Worm (Caenorhabditis elegans): Measurements from ENCODE around the gene Y37H2A.13.
"Not testable (repeated sequence)": the region's sequence is repeated elsewhere in the genome, so short reads cannot be mapped to it uniquely, and the experiment has no call there.

The Y37H2A.13 gene

DNA sequence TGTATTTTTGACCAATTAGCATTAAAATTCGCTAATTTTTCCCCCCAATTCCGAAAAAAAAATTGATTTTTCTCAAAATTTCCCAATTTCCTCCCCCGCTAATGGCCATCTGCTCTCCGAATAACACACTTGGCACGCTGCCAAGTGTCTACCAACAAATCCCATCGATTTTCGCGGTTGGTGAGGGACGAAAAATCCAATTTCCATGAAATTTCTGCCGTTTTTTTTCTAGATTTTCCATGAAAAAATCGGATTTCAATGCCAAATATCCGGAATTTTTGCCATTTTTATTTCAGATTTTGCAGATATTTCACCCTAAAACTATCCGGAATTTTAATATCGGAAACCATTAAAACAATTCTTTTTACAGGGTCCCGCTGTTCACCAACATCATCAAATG lies 33.2 kb upstream of the Y37H2A.13 start:
- TF ChIP-seq elt-2 (tag; optimal IDR thresholded peaks at IDR 0.05) (no peak), unc-86 (tag; optimal IDR thresholded peaks at IDR 0.05) (no peak), snu-23 (GFP tag; optimal IDR thresholded peaks at IDR 0.05) (no peak), ztf-11 (tag; optimal IDR thresholded peaks at IDR 0.05) (no peak), C16A3.4 (tag; optimal IDR thresholded peaks at IDR 0.05) (no peak), tlp-1 (tag; optimal IDR thresholded peaks at IDR 0.05) (no peak), pqm-1 (tag; optimal IDR thresholded peaks at IDR 0.05) (no peak), irx-1 (tag; optimal IDR thresholded peaks at IDR 0.05) (no peak), jun-1 (tag; optimal IDR thresholded peaks at IDR 0.05) (no peak), nhr-28 (tag; optimal IDR thresholded peaks at IDR 0.05) (no peak), hlh-17 (GFP tag; optimal IDR thresholded peaks at IDR 0.05; ENCODE audit: borderline replicate concordance) (no peak), fkh-8 (tag; optimal IDR thresholded peaks at IDR 0.05) (no peak), alr-1 (tag; optimal IDR thresholded peaks at IDR 0.05; ENCODE audit: borderline replicate concordance) (no peak), sup-37 (GFP tag; optimal IDR thresholded peaks at IDR 0.05) (no peak), lir-3 (tag; optimal IDR thresholded peaks at IDR 0.05; ENCODE audit: poor library complexity) (no peak)

DNA sequence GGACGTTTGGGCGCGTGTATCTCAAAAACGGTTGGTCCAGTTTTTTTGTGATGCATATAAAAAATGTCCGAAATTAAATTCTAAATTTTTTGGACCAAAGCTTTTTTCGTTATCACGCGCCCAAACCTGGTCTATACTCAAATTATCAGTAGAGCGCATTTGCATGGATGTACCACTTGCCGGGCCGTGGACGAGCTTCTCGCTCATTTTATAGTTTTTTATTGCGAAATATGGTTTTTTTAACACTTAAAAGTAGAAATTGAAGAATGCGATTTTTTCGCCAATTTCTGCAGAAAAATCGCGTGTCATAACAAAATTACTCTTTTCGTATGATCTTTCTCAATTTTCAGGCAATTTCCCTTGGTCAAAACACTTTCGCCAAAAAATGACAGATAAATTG lies 27.6 kb upstream of the Y37H2A.13 start:
- TF ChIP-seq efl-1 (optimal IDR thresholded peaks at IDR 0.05), result not testable (repeated sequence)
- TF ChIP-seq efl-1 (GFP tag; optimal IDR thresholded peaks at IDR 0.05 in 1 of 2), result peak in 1 of 2 experiments; percentile 35
- TF ChIP-seq dpl-1 (GFP tag; optimal IDR thresholded peaks at IDR 0.05), result peak in 1 of 3 experiments; percentile 9

DNA sequence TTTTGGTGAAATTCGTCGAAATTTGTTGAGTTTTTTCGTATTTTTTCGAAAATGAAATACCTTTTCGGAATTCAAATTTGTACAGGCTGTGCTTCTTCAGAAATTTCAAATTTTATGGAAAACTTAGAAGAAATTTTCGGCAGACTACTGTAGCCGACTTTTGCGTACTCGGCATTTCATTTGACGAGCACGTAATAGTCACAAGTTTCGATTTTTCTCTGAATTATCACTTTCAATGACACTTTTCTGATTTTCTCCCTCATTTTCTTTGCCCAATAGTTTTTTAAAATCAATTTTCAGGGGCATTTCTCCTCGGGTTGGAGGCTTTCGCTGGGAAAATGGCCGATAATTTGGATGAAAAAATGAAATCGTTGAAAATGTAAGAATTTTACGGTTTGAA lies 19.0 kb upstream of the Y37H2A.13 start, which contains the start of gene fbxa-107:
Gene fbxa-107, plus strand, starts transcription at position 301 of the 400 bp plus-strand sequence.
- TF ChIP-seq aha-1 (tag; optimal IDR thresholded peaks at IDR 0.05) (no peak), isw-1 (GFP tag; IDR thresholded peaks at IDR 0.05) (no peak), unc-30 (tag; optimal IDR thresholded peaks at IDR 0.05) (no peak), vab-15 (tag; optimal IDR thresholded peaks at IDR 0.05) (no peak), ztf-11 (tag; optimal IDR thresholded peaks at IDR 0.05) (no peak), lin-35 (GFP tag; optimal IDR thresholded peaks at IDR 0.05) (no peak), ces-1 (GFP tag; optimal IDR thresholded peaks at IDR 0.05) (no peak), ceh-8 (GFP tag; optimal IDR thresholded peaks at IDR 0.05) (no peak), F16B12.6 (tag; optimal IDR thresholded peaks at IDR 0.05) (no peak), hlh-17 (GFP tag; optimal IDR thresholded peaks at IDR 0.05; ENCODE audit: borderline replicate concordance) (no peak), grh-1 (GFP tag; IDR thresholded peaks at IDR 0.05) (no peak), egl-13 (tag; optimal IDR thresholded peaks at IDR 0.05) (no peak), elt-3 (tag; optimal IDR thresholded peaks at IDR 0.05) (no peak), egl-27 (tag; optimal IDR thresholded peaks at IDR 0.05) (no peak), irx-1 (tag; optimal IDR thresholded peaks at IDR 0.05) (no peak), Y116A8C.19 (tag; optimal IDR thresholded peaks at IDR 0.05; ENCODE audit: borderline replicate concordance) (no peak), pqm-1 (tag; optimal IDR thresholded peaks at IDR 0.05) (no peak), dpl-1 (GFP tag; optimal IDR thresholded peaks at IDR 0.05) (no peak)

- TF ChIP-seq xbp-1 (tag; optimal IDR thresholded peaks at IDR 0.05), result no peak
- TF ChIP-seq lin-39 (tag; optimal IDR thresholded peaks at IDR 0.05), result no peak
- TF ChIP-seq mdl-1 (tag; optimal IDR thresholded peaks at IDR 0.05), result no peak
- TF ChIP-seq sptf-1 (tag; optimal IDR thresholded peaks at IDR 0.05), result no peak
- TF ChIP-seq fos-1 (tag; optimal IDR thresholded peaks at IDR 0.05), result no peak
Measured at ce11 chrV:18125075-18125474, 17.6 kb upstream of the Y37H2A.13 start, which contains the start of gene fbxa-210. Gene fbxa-210, plus strand, starts transcription at chrV:18125375.

Measured in whole organism, L1 larva.